Worm (Caenorhabditis elegans) whole organism, L4 larva: Measurements from ENCODE around the gene R166.3.
A peak's percentile ranks its signal among the peaks of the same experiment; 100 is the strongest.

Experiments used
- F10B5.3 ChIP-seq: sonication (generic microtip); optimal IDR thresholded peaks from 2 replicates; lab custom pipeline; 2016; ENCODE audit warnings: mild to moderate bottlenecking, missing genetic modification characterization, missing compliant biosample characterization
- F37D6.2 ChIP-seq: sonication (generic microtip); optimal IDR thresholded peaks from 2 replicates; lab custom pipeline; 2016; ENCODE audit warnings: mild to moderate bottlenecking, missing genetic modification characterization, missing compliant biosample characterization
- F44E2.7 ChIP-seq: fragments of 200-800 bp; sonication (Bioruptor generic); IDR thresholded peaks from 2 replicates; pipeline ENCODE4 v2.1.2; 2022; ENCODE audit warnings: missing genetic modification characterization, missing compliant biosample characterization
- R02D3.7 ChIP-seq: fragments of 150-350 bp; sonication (generic microtip); optimal IDR thresholded peaks from 3 replicates; lab custom pipeline; 2014; ENCODE audit warnings: missing biosample characterization, missing genetic modification characterization
- T26A8.4 ChIP-seq: fragments of 200-800 bp; sonication (Bioruptor generic); IDR thresholded peaks from 2 replicates; pipeline ENCODE4 v1.3.6; 2022; ENCODE audit warnings: missing genetic modification characterization, missing compliant biosample characterization
- Y75B8A.6 ChIP-seq: fragments of 200-800 bp; sonication (Bioruptor generic); IDR thresholded peaks from 2 replicates; pipeline ENCODE4 v1.3.6; 2022; ENCODE audit warnings: missing genetic modification reagents, missing genetic modification characterization, missing compliant biosample characterization
- ZK546.5 ChIP-seq, 2 experiments: sonication (generic microtip); optimal IDR thresholded peaks; 2 replicates each; lab custom pipeline; 2017; ENCODE audit warnings: missing biosample characterization in 2 of 2, missing genetic modification characterization in 2 of 2
- ama-1 ChIP-seq: fragments of 150-350 bp; optimal IDR thresholded peaks from 2 replicates; lab custom pipeline; 2014; ENCODE audit warnings: inconsistent platforms, mixed read lengths
- arid-1 ChIP-seq: fragments of 200-800 bp; sonication (Bioruptor generic); conservative IDR thresholded peaks from 2 replicates; pipeline ENCODE4 v1.3.6; 2022; ENCODE audit warnings: missing genetic modification reagents, missing genetic modification characterization, missing compliant biosample characterization
- ceh-20 ChIP-seq: fragments of 200-800 bp; sonication (Bioruptor generic); IDR thresholded peaks from 2 replicates; pipeline ENCODE4 v1.3.6; 2022; ENCODE audit warnings: missing genetic modification reagents, missing genetic modification characterization, missing compliant biosample characterization
- ceh-28 ChIP-seq: fragments of 150-350 bp; optimal IDR thresholded peaks from 2 replicates; lab custom pipeline; 2014; ENCODE audit warnings: missing biosample characterization, missing genetic modification reagents, missing genetic modification characterization
- ceh-44 ChIP-seq: fragments of 200-800 bp; sonication (Bioruptor generic); IDR thresholded peaks from 2 replicates; pipeline ENCODE4 v1.3.6; 2022; ENCODE audit warnings: missing genetic modification reagents, missing genetic modification characterization, missing compliant biosample characterization
- ceh-62 ChIP-seq: sonication (generic microtip); optimal IDR thresholded peaks from 2 replicates; lab custom pipeline; 2017; ENCODE audit warnings: missing biosample characterization, missing genetic modification characterization
- ces-1 ChIP-seq: fragments of 150-350 bp; sonication (generic microtip); optimal IDR thresholded peaks from 4 replicates; lab custom pipeline; 2014; ENCODE audit warnings: missing biosample characterization, missing genetic modification reagents, missing genetic modification characterization
- dmd-6 ChIP-seq: fragments of 200-800 bp; sonication (Bioruptor generic); IDR thresholded peaks from 2 replicates; pipeline ENCODE4 v1.3.6; 2022; ENCODE audit warnings: missing genetic modification reagents, missing genetic modification characterization, missing compliant biosample characterization
- dmd-9 ChIP-seq: fragments of 200-800 bp; sonication (Bioruptor generic); IDR thresholded peaks from 2 replicates; pipeline ENCODE4 v1.3.6; 2022; ENCODE audit warnings: missing genetic modification reagents, missing genetic modification characterization, missing compliant biosample characterization
- duxl-1 ChIP-seq: sonication (generic microtip); optimal IDR thresholded peaks from 2 replicates; lab custom pipeline; 2016; ENCODE audit warnings: mild to moderate bottlenecking, missing genetic modification characterization, moderate library complexity, missing compliant biosample characterization; ENCODE audit not compliant: poor library complexity
- fkh-10 ChIP-seq: fragments of 150-350 bp; optimal IDR thresholded peaks from 2 replicates; lab custom pipeline; 2014; ENCODE audit warnings: missing biosample characterization, missing genetic modification reagents, missing genetic modification characterization
- fos-1 ChIP-seq: fragments of 150-350 bp; optimal IDR thresholded peaks from 2 replicates; lab custom pipeline; 2014; ENCODE audit warnings: missing biosample characterization, missing genetic modification characterization
- gei-8 ChIP-seq: fragments of 200-800 bp; sonication (Bioruptor generic); optimal IDR thresholded peaks from 2 replicates; lab custom pipeline; 2018; ENCODE audit warnings: mild to moderate bottlenecking, missing genetic modification characterization, missing compliant biosample characterization
- hif-1 ChIP-seq, 2 experiments: sonication (generic microtip); optimal IDR thresholded peaks; 2 replicates each; lab custom pipeline; 2016 to 2017; ENCODE audit warnings: missing compliant biosample characterization in 2 of 2, missing genetic modification characterization in 2 of 2, missing genetic modification reagents in 2 of 2, missing genotype in 2 of 2, mild to moderate bottlenecking in 1 of 2
- hlh-30 ChIP-seq: sonication (generic microtip); optimal IDR thresholded peaks from 2 replicates; lab custom pipeline; 2017; ENCODE audit warnings: antibody characterized with exemption, mild to moderate bottlenecking, missing genetic modification characterization, missing compliant biosample characterization; ENCODE audit not compliant: insufficient read depth
- hmg-1.1 ChIP-seq: fragments of 200-800 bp; sonication (Bioruptor generic); IDR thresholded peaks from 2 replicates; pipeline ENCODE4 v1.3.6; 2022; ENCODE audit warnings: missing genetic modification reagents, missing genetic modification characterization, missing compliant biosample characterization
- lin-29 ChIP-seq: fragments of 200-800 bp; sonication (Bioruptor generic); IDR thresholded peaks from 2 replicates; pipeline ENCODE4 v1.3.6; 2022; ENCODE audit warnings: missing genetic modification reagents, missing genetic modification characterization, missing compliant biosample characterization
- lsy-2 ChIP-seq, 2 experiments: fragments of 150-350 bp in 1 of 2; sonication (generic microtip) in 1 of 2; optimal IDR thresholded peaks; 2 replicates each; lab custom pipeline; 2014 to 2017; ENCODE audit warnings: missing biosample characterization in 2 of 2, missing genetic modification characterization in 2 of 2
- madf-5 ChIP-seq, 2 experiments: fragments of 200-800 bp; sonication (Bioruptor generic); IDR thresholded peaks; 2 replicates each; pipeline ENCODE4 v1.3.6; 2022; ENCODE audit warnings: missing compliant biosample characterization in 2 of 2, missing genetic modification characterization in 2 of 2
- mdl-1 ChIP-seq, 2 experiments: fragments of 150-350 bp in 1 of 2; sonication (generic microtip) in 1 of 2; optimal IDR thresholded peaks; 2 replicates each; lab custom pipeline; 2014 to 2017; ENCODE audit warnings: missing biosample characterization in 2 of 2, missing genetic modification characterization in 2 of 2
- mdt-29 ChIP-seq: fragments of 200-800 bp; sonication (Bioruptor generic); IDR thresholded peaks from 2 replicates; pipeline ENCODE4 v1.3.6; 2022; ENCODE audit warnings: missing genetic modification reagents, missing genetic modification characterization, missing compliant biosample characterization
- mep-1 ChIP-seq: fragments of 150-350 bp; sonication (generic microtip); optimal IDR thresholded peaks from 3 replicates; lab custom pipeline; 2014; ENCODE audit warnings: missing biosample characterization, missing genetic modification characterization
- mes-2 ChIP-seq: sonication (generic microtip); optimal IDR thresholded peaks from 2 replicates; lab custom pipeline; 2016; ENCODE audit warnings: missing genotype, mild to moderate bottlenecking, missing genetic modification characterization, missing compliant biosample characterization; ENCODE audit not compliant: poor library complexity, severe bottlenecking
- nhr-10 ChIP-seq: fragments of 150-350 bp; optimal IDR thresholded peaks from 2 replicates; lab custom pipeline; 2014; ENCODE audit warnings: missing biosample characterization, missing genetic modification characterization
- nhr-11 ChIP-seq: fragments of 150-350 bp; optimal IDR thresholded peaks from 2 replicates; lab custom pipeline; 2014; ENCODE audit warnings: missing biosample characterization, missing genetic modification characterization
- nhr-41 ChIP-seq: fragments of 200-800 bp; sonication (Bioruptor generic); IDR thresholded peaks from 2 replicates; pipeline ENCODE4 v1.3.6; 2022; ENCODE audit warnings: missing genetic modification reagents, missing genetic modification characterization, missing compliant biosample characterization
- nhr-76 ChIP-seq: fragments of 150-350 bp; optimal IDR thresholded peaks from 2 replicates; lab custom pipeline; 2014; ENCODE audit warnings: missing biosample characterization, missing genetic modification characterization
- nhr-77 ChIP-seq: fragments of 150-350 bp; optimal IDR thresholded peaks from 2 replicates; lab custom pipeline; 2014; ENCODE audit warnings: missing biosample characterization, missing genetic modification characterization
- rbr-2 ChIP-seq: sonication (generic microtip); optimal IDR thresholded peaks from 2 replicates; lab custom pipeline; 2016; ENCODE audit warnings: missing genotype, missing genetic modification characterization, missing compliant biosample characterization
- set-16 ChIP-seq: fragments of 200-800 bp; sonication (Bioruptor generic); IDR thresholded peaks from 2 replicates; pipeline ENCODE4 v1.3.6; 2022; ENCODE audit warnings: missing genetic modification reagents, missing genetic modification characterization, missing compliant biosample characterization
- snpc-1.2 ChIP-seq: fragments of 200-800 bp; sonication (Bioruptor generic); IDR thresholded peaks from 2 replicates; pipeline ENCODE4 v1.3.6; 2022; ENCODE audit warnings: missing genetic modification reagents, missing genetic modification characterization, missing compliant biosample characterization
- tra-1 ChIP-seq: fragments of 200-800 bp; sonication (Bioruptor generic); IDR thresholded peaks from 2 replicates; pipeline ENCODE4 v1.3.6; 2022; ENCODE audit warnings: missing genetic modification reagents, missing genetic modification characterization, missing compliant biosample characterization
- unc-130 ChIP-seq: sonication (generic microtip); optimal IDR thresholded peaks from 2 replicates; lab custom pipeline; 2016; ENCODE audit warnings: missing genetic modification reagents, missing genetic modification characterization, missing compliant biosample characterization
- zag-1 ChIP-seq: fragments of 150-350 bp; optimal IDR thresholded peaks from 2 replicates; lab custom pipeline; 2014; ENCODE audit warnings: missing biosample characterization, missing genetic modification characterization
- zip-2 ChIP-seq: fragments of 150-350 bp; optimal IDR thresholded peaks from 2 replicates; lab custom pipeline; 2014; ENCODE audit warnings: missing biosample characterization, missing genetic modification characterization
- ztf-7 ChIP-seq: fragments of 150-350 bp; optimal IDR thresholded peaks from 2 replicates; lab custom pipeline; 2014; ENCODE audit warnings: missing biosample characterization, missing genetic modification characterization

R166.3 gene

ce11 chrII:10548778-10549671 lies 9.9 kb upstream of the R166.3 start (continued):
- peak in 1 of 2 experiments; percentile 75; a peak in 1 of 4 replicates for TF ChIP-seq madf-5 (GFP tag; IDR thresholded peaks at IDR 0.05; lab: Robert Waterston, UW)
- TF ChIP-seq nhr-41 = 0 out of 2 replicates have a peak, but pooled peaks have one; percentile 21
- TF ChIP-seq unc-130 = peak; percentile 16
- TF ChIP-seq tra-1 (GFP tag; lab: Robert Waterston, UW) = peak; percentile 31; the same call in 1 of the 2 replicates
- 0 out of 2 replicates have a peak, but pooled peaks have one; percentile 59 for TF ChIP-seq dmd-9
- peak; percentile 96 for TF ChIP-seq hlh-30 (tag; lab: Kevin White, UChicago)
- peak; percentile 61; the same call in 1 of the 2 replicates for TF ChIP-seq ceh-20 (GFP tag; lab: Robert Waterston, UW)
- TF ChIP-seq T26A8.4 (GFP tag; lab: Robert Waterston, UW) = peak; percentile 69
- no peak for TF ChIP-seq ceh-28 (tag; lab: Kevin White, UChicago)
- no peak for TF ChIP-seq Y75B8A.6
- no peak for TF ChIP-seq ceh-62 (tag; lab: Kevin White, UChicago)
- no peak for TF ChIP-seq F10B5.3 (tag; lab: Kevin White, UChicago)
- TF ChIP-seq ces-1 (GFP tag; lab: Kevin White, UChicago) = no peak
- TF ChIP-seq arid-1 (GFP tag; lab: Robert Waterston, UW) = peak; percentile 67
- TF ChIP-seq fos-1 = no peak
- peak; percentile 54; the same call in 1 of the 2 replicates for TF ChIP-seq snpc-1.2
- no peak for TF ChIP-seq gei-8
- TF ChIP-seq, all 104 proteins: peak for 61

- no peak for TF ChIP-seq hmg-1.1
- TF ChIP-seq R02D3.7 (tag; lab: Kevin White, UChicago) = no peak
- no peak for TF ChIP-seq ceh-62 (tag; lab: Kevin White, UChicago)
- no peak for TF ChIP-seq arid-1 (GFP tag; lab: Robert Waterston, UW)
- peak in 1 of 2 experiments; percentile 2; a peak in 1 of 4 replicates for TF ChIP-seq madf-5 (GFP tag; IDR thresholded peaks at IDR 0.05; lab: Robert Waterston, UW)
- no peak for TF ChIP-seq ceh-44 (GFP tag; lab: Robert Waterston, UW)
- TF ChIP-seq ZK546.5 (tag; optimal IDR thresholded peaks at IDR 0.05; lab: Kevin White, UChicago) = no peak
- TF ChIP-seq ama-1 (lab: Kevin White, UChicago) = peak; percentile 73
- no peak for TF ChIP-seq dmd-9
- TF ChIP-seq Y75B8A.6 = peak; percentile 33; the same call in 1 of the 2 replicates
- no peak for TF ChIP-seq rbr-2 (tag; lab: Kevin White, UChicago)
- TF ChIP-seq duxl-1 (tag; lab: Kevin White, UChicago) = no peak
- peak; percentile 21 for TF ChIP-seq dmd-6 (GFP tag; lab: Robert Waterston, UW)
- TF ChIP-seq nhr-10 = no peak
- TF ChIP-seq zip-2 (tag; lab: Kevin White, UChicago) = no peak
- no peak for TF ChIP-seq fkh-10 (GFP tag; lab: Kevin White, UChicago)
- TF ChIP-seq lsy-2 (tag; optimal IDR thresholded peaks at IDR 0.05; lab: Kevin White, UChicago) = no peak
- no peak for TF ChIP-seq zag-1
- peak; percentile 56; the same call in 1 of the 2 replicates for TF ChIP-seq snpc-1.2
- TF ChIP-seq mdl-1 (tag; optimal IDR thresholded peaks at IDR 0.05; lab: Kevin White, UChicago) = no peak
- TF ChIP-seq hif-1 (tag; optimal IDR thresholded peaks at IDR 0.05; lab: Kevin White, UChicago) = no peak
- TF ChIP-seq mes-2 (tag; lab: Kevin White, UChicago) = no peak
- no peak for TF ChIP-seq set-16 (GFP tag; lab: Robert Waterston, UW)
- TF ChIP-seq tra-1 (GFP tag; lab: Robert Waterston, UW) = 0 out of 2 replicates have a peak, but pooled peaks have one; percentile 14
- no peak for TF ChIP-seq gei-8
- no peak for TF ChIP-seq ceh-20 (GFP tag; lab: Robert Waterston, UW)
- TF ChIP-seq F44E2.7 (GFP tag; lab: Robert Waterston, UW) = no peak
- no peak for TF ChIP-seq ztf-7 (tag; lab: Kevin White, UChicago)
- no peak for TF ChIP-seq F10B5.3 (tag; lab: Kevin White, UChicago)
- no peak for TF ChIP-seq nhr-77 (tag; lab: Kevin White, UChicago)
- TF ChIP-seq mep-1 (tag; lab: Kevin White, UChicago) = peak; percentile 34
- no peak for TF ChIP-seq fos-1
- no peak for TF ChIP-seq nhr-76 (tag; lab: Kevin White, UChicago)
- no peak for TF ChIP-seq mdt-29 (GFP tag; lab: Robert Waterston, UW)
- TF ChIP-seq nhr-11 = no peak
- no peak for TF ChIP-seq lin-29
- TF ChIP-seq F37D6.2 = no peak
Observed at ce11 chrII:10547803-10548693, 8.9 kb upstream of the R166.3 start.
